Worm (Caenorhabditis elegans) whole organism, L3 larva: ENCODE data around the gene lelo-3.

Source experiments
- elt-3 ChIP-seq, 3 experiments: fragments of 150-350 bp in 1 of 3; sonication (generic microtip) in 2 of 3; optimal IDR thresholded peaks; 2 replicates in 2 of 3; 4 replicates in 1 of 3; lab custom pipeline; 2014 to 2017; ENCODE audit warnings: missing biosample characterization in 3 of 3, missing genetic modification characterization in 3 of 3
- eor-1 ChIP-seq, 2 experiments: fragments of 150-350 bp; optimal IDR thresholded peaks; 2 replicates each; lab custom pipeline; 2014 to 2018; ENCODE audit warnings: missing biosample characterization in 2 of 2, missing genetic modification characterization in 2 of 2
- hmg-11 ChIP-seq: sonication (generic microtip); optimal IDR thresholded peaks from 2 replicates; lab custom pipeline; 2016; ENCODE audit warnings: missing genetic modification characterization, missing compliant biosample characterization
- jun-1 ChIP-seq: fragments of 150-350 bp; optimal IDR thresholded peaks from 2 replicates; lab custom pipeline; 2014; ENCODE audit warnings: missing biosample characterization, missing genetic modification reagents, missing genetic modification characterization
- lin-15B ChIP-seq: fragments of 150-350 bp; optimal IDR thresholded peaks from 2 replicates; lab custom pipeline; 2014; ENCODE audit warnings: missing biosample characterization, missing genetic modification characterization
- pqm-1 ChIP-seq: fragments of 150-350 bp; optimal IDR thresholded peaks from 2 replicates; lab custom pipeline; 2017; ENCODE audit warnings: missing biosample characterization, missing genetic modification characterization, inconsistent platforms
- sea-2 ChIP-seq: fragments of 150-350 bp; sonication (generic microtip); optimal IDR thresholded peaks from 4 replicates; lab custom pipeline; 2014; ENCODE audit warnings: missing biosample characterization, missing genetic modification reagents, missing genetic modification characterization
- snpc-4 ChIP-seq: fragments of 150-350 bp; optimal IDR thresholded peaks from 2 replicates; lab custom pipeline; 2014; ENCODE audit warnings: missing biosample characterization, missing genetic modification characterization
- tbx-2 ChIP-seq: sonication (generic microtip); optimal IDR thresholded peaks from 2 replicates; lab custom pipeline; 2016; ENCODE audit warnings: mild to moderate bottlenecking, missing genetic modification characterization, missing compliant biosample characterization
- zag-1 ChIP-seq: fragments of 150-350 bp; optimal IDR thresholded peaks from 2 replicates; lab custom pipeline; 2014; ENCODE audit warnings: missing biosample characterization, missing genetic modification characterization
- ztf-11 ChIP-seq: fragments of 150-350 bp; optimal IDR thresholded peaks from 2 replicates; lab custom pipeline; 2014; ENCODE audit warnings: missing biosample characterization, missing genetic modification characterization
- ztf-4 ChIP-seq: fragments of 150-350 bp; optimal IDR thresholded peaks from 2 replicates; lab custom pipeline; 2014; ENCODE audit warnings: missing biosample characterization, missing genetic modification characterization

DNA sequence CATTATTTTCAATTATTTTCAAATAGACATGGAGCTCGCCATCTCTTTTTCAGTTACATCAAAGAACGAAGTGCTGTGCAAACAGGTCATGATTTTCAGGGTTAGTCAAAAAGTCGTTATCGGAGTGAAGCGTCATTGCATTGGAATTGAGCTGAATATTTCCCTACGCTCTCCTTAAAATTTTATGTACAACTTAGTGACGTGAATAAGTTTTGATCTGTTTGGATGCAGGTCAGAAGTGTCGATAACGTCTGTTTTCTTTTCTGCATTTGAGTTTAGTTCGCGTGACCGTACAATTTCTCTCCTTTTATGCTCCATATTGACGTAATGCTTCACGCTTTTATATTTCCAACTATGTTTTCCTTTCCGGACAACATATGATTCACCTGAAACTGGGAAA, 2.6 kb upstream of the lelo-3 start:
- TF ChIP-seq elt-3 (tag; optimal IDR thresholded peaks at IDR 0.05; lab: Kevin White, UChicago) (no peak), ztf-4 (no peak), zag-1 (no peak), jun-1 (tag; lab: Kevin White, UChicago) (peak; percentile 37), snpc-4 (tag; lab: Kevin White, UChicago) (no peak), ztf-11 (no peak), hmg-11 (no peak), eor-1 (tag; optimal IDR thresholded peaks at IDR 0.05; lab: Kevin White, UChicago) (no peak), sea-2 (no peak), pqm-1 (tag; lab: Kevin White, UChicago) (peak; percentile 74), lin-15B (tag; lab: Kevin White, UChicago) (no peak), tbx-2 (tag; lab: Kevin White, UChicago) (no peak)
